Worm (Caenorhabditis elegans) whole organism, L1 larva: ENCODE measurements around the gene B0336.7.

Source experiments
- C04F5.9 ChIP-seq: sonication (generic microtip); optimal IDR thresholded peaks from 2 replicates; lab custom pipeline; 2016; ENCODE audit warnings: missing genetic modification characterization, missing compliant biosample characterization
- C34B4.2 ChIP-seq: sonication (generic microtip); optimal IDR thresholded peaks from 2 replicates; lab custom pipeline; 2017; ENCODE audit warnings: mild to moderate bottlenecking, missing genetic modification characterization, missing compliant biosample characterization
- F16B12.6 ChIP-seq: fragments of 150-350 bp; optimal IDR thresholded peaks from 2 replicates; lab custom pipeline; 2014; ENCODE audit warnings: missing biosample characterization, missing genetic modification characterization
- Y116A8C.19 ChIP-seq: sonication (generic microtip); optimal IDR thresholded peaks from 2 replicates; lab custom pipeline; 2016; ENCODE audit warnings: missing compliant biosample characterization, missing genetic modification characterization, borderline replicate concordance
- alr-1 ChIP-seq: fragments of 200-800 bp; sonication (Bioruptor generic); optimal IDR thresholded peaks from 2 replicates; lab custom pipeline; 2018; ENCODE audit warnings: borderline replicate concordance, mild to moderate bottlenecking, missing genetic modification characterization, missing compliant biosample characterization
- blmp-1 ChIP-seq: fragments of 150-350 bp; optimal IDR thresholded peaks from 2 replicates; lab custom pipeline; 2014; ENCODE audit warnings: missing biosample characterization, missing genetic modification characterization
- ceh-63 ChIP-seq: fragments of 200-800 bp; sonication (Bioruptor generic); optimal IDR thresholded peaks from 2 replicates; lab custom pipeline; 2018; ENCODE audit warnings: mild to moderate bottlenecking, missing genetic modification characterization, missing compliant biosample characterization
- ceh-8 ChIP-seq: fragments of 200-800 bp; sonication (Bioruptor generic); optimal IDR thresholded peaks from 2 replicates; lab custom pipeline; 2018; ENCODE audit warnings: mild to moderate bottlenecking, missing genetic modification characterization, moderate library complexity, missing compliant biosample characterization
- ceh-82 ChIP-seq, 3 experiments: fragments of 150-350 bp in 1 of 3; sonication (generic microtip) in 2 of 3; optimal IDR thresholded peaks; 2 replicates each; lab custom pipeline; 2014 to 2017; ENCODE audit warnings: missing biosample characterization in 3 of 3, missing genetic modification characterization in 3 of 3
- ces-1 ChIP-seq: fragments of 150-350 bp; optimal IDR thresholded peaks from 2 replicates; lab custom pipeline; 2014; ENCODE audit warnings: missing biosample characterization, missing genetic modification reagents, missing genetic modification characterization
- dpl-1 ChIP-seq, 3 experiments: fragments of 150-350 bp in 2 of 3; sonication (generic microtip) in 1 of 3; optimal IDR thresholded peaks; 2 replicates each; lab custom pipeline; 2014 to 2017; ENCODE audit warnings: missing biosample characterization in 3 of 3, missing genetic modification characterization in 3 of 3, missing genetic modification reagents in 3 of 3
- dsc-1 ChIP-seq: sonication (generic microtip); optimal IDR thresholded peaks from 2 replicates; lab custom pipeline; 2016; ENCODE audit warnings: mild to moderate bottlenecking, missing genetic modification characterization, missing compliant biosample characterization
- efl-1 ChIP-seq, 4 experiments: fragments of 150-350 bp; optimal IDR thresholded peaks in 3 of 4; peaks in 1 of 4; 1 replicate in 1 of 4; 2 replicates in 3 of 4; lab custom pipeline; 2014; ENCODE audit warnings: missing biosample characterization in 2 of 4, missing genetic modification characterization in 2 of 4, missing genetic modification reagents in 2 of 4
- ets-5 ChIP-seq: fragments of 200-800 bp; sonication (Bioruptor generic); IDR thresholded peaks from 2 replicates; pipeline ENCODE4 v1.3.6; 2022; ENCODE audit warnings: missing genetic modification characterization, missing compliant biosample characterization
- fkh-10 ChIP-seq: sonication (generic microtip); optimal IDR thresholded peaks from 2 replicates; lab custom pipeline; 2017; ENCODE audit warnings: missing biosample characterization, missing genetic modification reagents, missing genetic modification characterization
- fos-1 ChIP-seq: fragments of 150-350 bp; optimal IDR thresholded peaks from 2 replicates; lab custom pipeline; 2014; ENCODE audit warnings: missing biosample characterization, missing genetic modification characterization
- grh-1 ChIP-seq: fragments of 200-800 bp; sonication (Bioruptor generic); IDR thresholded peaks from 2 replicates; pipeline ENCODE4 v1.3.6; 2022; ENCODE audit warnings: missing genetic modification reagents, missing genetic modification characterization, missing compliant biosample characterization
- hlh-17 ChIP-seq: fragments of 200-800 bp; sonication (Bioruptor generic); optimal IDR thresholded peaks from 2 replicates; lab custom pipeline; 2018; ENCODE audit warnings: missing genetic modification characterization, mild to moderate bottlenecking, missing compliant biosample characterization, moderate library complexity, borderline replicate concordance
- hlh-4 ChIP-seq: sonication (generic microtip); optimal IDR thresholded peaks from 2 replicates; lab custom pipeline; 2016; ENCODE audit warnings: mild to moderate bottlenecking, missing genetic modification characterization, missing compliant biosample characterization
- hpl-2 ChIP-seq: fragments of 150-350 bp; optimal IDR thresholded peaks from 2 replicates; lab custom pipeline; 2014; ENCODE audit warnings: missing biosample characterization, missing genetic modification reagents, missing genetic modification characterization
- isw-1 ChIP-seq: fragments of 200-800 bp; sonication (Bioruptor generic); IDR thresholded peaks from 2 replicates; pipeline ENCODE4 v1.3.6; 2022; ENCODE audit warnings: missing genetic modification characterization, missing compliant biosample characterization
- lin-13 ChIP-seq: fragments of 150-350 bp; optimal IDR thresholded peaks from 2 replicates; lab custom pipeline; 2014; ENCODE audit warnings: missing biosample characterization, missing genetic modification reagents, missing genetic modification characterization
- lin-14 ChIP-seq: fragments of 200-800 bp; sonication (Bioruptor generic); optimal IDR thresholded peaks from 2 replicates; lab custom pipeline; 2018; ENCODE audit warnings: mild to moderate bottlenecking, missing genetic modification characterization, moderate library complexity, missing compliant biosample characterization
- lsy-2 ChIP-seq, 2 experiments: fragments of 150-350 bp; optimal IDR thresholded peaks; 2 replicates each; lab custom pipeline; 2014; ENCODE audit warnings: missing biosample characterization in 2 of 2, missing genetic modification characterization in 2 of 2
- mdl-1 ChIP-seq, 2 experiments: fragments of 150-350 bp; optimal IDR thresholded peaks; 2 replicates each; lab custom pipeline; 2014 to 2017; ENCODE audit warnings: missing biosample characterization in 2 of 2, missing genetic modification characterization in 2 of 2, inconsistent platforms in 1 of 2
- mef-2 ChIP-seq: fragments of 150-350 bp; optimal IDR thresholded peaks from 2 replicates; lab custom pipeline; 2014; ENCODE audit warnings: missing biosample characterization, missing genetic modification characterization
- mep-1 ChIP-seq: fragments of 150-350 bp; optimal IDR thresholded peaks from 2 replicates; lab custom pipeline; 2014; ENCODE audit warnings: missing biosample characterization, missing genetic modification characterization
- nhr-20 ChIP-seq: sonication (generic microtip); optimal IDR thresholded peaks from 2 replicates; lab custom pipeline; 2016; ENCODE audit warnings: mild to moderate bottlenecking, missing genetic modification characterization, missing compliant biosample characterization
- nhr-28 ChIP-seq: fragments of 150-350 bp; optimal IDR thresholded peaks from 2 replicates; lab custom pipeline; 2014; ENCODE audit warnings: missing biosample characterization, missing genetic modification characterization
- nhr-71 ChIP-seq: sonication (generic microtip); optimal IDR thresholded peaks from 2 replicates; lab custom pipeline; 2016; ENCODE audit warnings: mild to moderate bottlenecking, missing genetic modification characterization, moderate library complexity, missing compliant biosample characterization
- nhr-76 ChIP-seq: sonication (generic microtip); optimal IDR thresholded peaks from 2 replicates; lab custom pipeline; 2017; ENCODE audit warnings: missing biosample characterization, missing genetic modification characterization
- nhr-85 ChIP-seq: sonication (generic microtip); peaks from one replicate; lab custom pipeline; 2016; ENCODE audit warnings: missing genetic modification characterization, inconsistent platforms, missing compliant biosample characterization
- pag-3 ChIP-seq: sonication (generic microtip); optimal IDR thresholded peaks from 2 replicates; lab custom pipeline; 2017; ENCODE audit warnings: missing genetic modification characterization, mild to moderate bottlenecking, missing compliant biosample characterization, antibody characterized with exemption, borderline replicate concordance; ENCODE audit not compliant: insufficient read depth
- pax-3 ChIP-seq: fragments of 200-800 bp; sonication (Bioruptor generic); optimal IDR thresholded peaks from 2 replicates; lab custom pipeline; 2018; ENCODE audit warnings: mild to moderate bottlenecking, missing genetic modification characterization, moderate library complexity, missing compliant biosample characterization
- rnt-1 ChIP-seq: sonication (generic microtip); optimal IDR thresholded peaks from 2 replicates; lab custom pipeline; 2016; ENCODE audit warnings: mild to moderate bottlenecking, missing genetic modification characterization, moderate library complexity, missing compliant biosample characterization
- snpc-4 ChIP-seq: fragments of 150-350 bp; optimal IDR thresholded peaks from 2 replicates; lab custom pipeline; 2014; ENCODE audit warnings: missing biosample characterization, missing genetic modification characterization
- snu-23 ChIP-seq: sonication (generic microtip); optimal IDR thresholded peaks from 2 replicates; lab custom pipeline; 2016; ENCODE audit warnings: missing genetic modification characterization, missing compliant biosample characterization
- swsn-7 ChIP-seq: sonication (generic microtip); optimal IDR thresholded peaks from 2 replicates; lab custom pipeline; 2016; ENCODE audit warnings: missing genetic modification characterization, missing compliant biosample characterization
- unc-130 ChIP-seq: fragments of 150-350 bp; optimal IDR thresholded peaks from 2 replicates; lab custom pipeline; 2017; ENCODE audit warnings: missing biosample characterization, missing genetic modification characterization, inconsistent platforms
- unc-30 ChIP-seq: sonication (generic microtip); optimal IDR thresholded peaks from 2 replicates; lab custom pipeline; 2017; ENCODE audit warnings: missing biosample characterization, missing genetic modification characterization
- xbp-1 ChIP-seq: sonication (generic microtip); optimal IDR thresholded peaks from 2 replicates; lab custom pipeline; 2016; ENCODE audit warnings: missing genetic modification characterization, missing compliant biosample characterization
- ztf-11 ChIP-seq, 2 experiments: sonication (generic microtip); optimal IDR thresholded peaks; 2 replicates each; lab custom pipeline; 2016 to 2017; ENCODE audit warnings: missing genetic modification characterization in 2 of 2, missing biosample characterization in 1 of 2, missing compliant biosample characterization in 1 of 2

B0336.7 gene

ce11 chrIII:5709224-5709623, 12.1 kb upstream of the B0336.7 start, which contains the start of gene hpo-28:
Gene hpo-28, minus strand, starts transcription at chrIII:5709324.
- TF ChIP-seq alr-1 (tag; lab: Kevin White, UChicago) (no peak), dpl-1 (GFP tag; optimal IDR thresholded peaks at IDR 0.05; lab: Kevin White, UChicago) (no peak), unc-30 (tag; lab: Kevin White, UChicago) (no peak), rnt-1 (tag; lab: Kevin White, UChicago) (peak; percentile 13), efl-1 (optimal IDR thresholded peaks at IDR 0.05; lab: Kevin White, UChicago) (no peak), efl-1 (GFP tag; optimal IDR thresholded peaks at IDR 0.05 in 1 of 2; lab: Kevin White, UChicago) (peak in 1 of 2 experiments; percentile 27)
- TF ChIP-seq, all 84 proteins: peak for 2

- TF ChIP-seq blmp-1 (tag; lab: Kevin White, UChicago) (no peak), hpl-2 (no peak), dsc-1 (peak; percentile 37), F16B12.6 (tag; lab: Kevin White, UChicago) (no peak), rnt-1 (tag; lab: Kevin White, UChicago) (peak; percentile 50), nhr-71 (tag; lab: Kevin White, UChicago) (peak; percentile 25), lsy-2 (tag; optimal IDR thresholded peaks at IDR 0.05; lab: Kevin White, UChicago) (peak in 1 of 2 experiments; percentile 19), lin-14 (peak; percentile 55), pag-3 (tag; lab: Kevin White, UChicago) (no peak), fkh-10 (GFP tag; lab: Kevin White, UChicago) (no peak), swsn-7 (tag; lab: Kevin White, UChicago) (no peak)
These were observed 10.9 kb upstream of the B0336.7 start for ce11 chrIII:5708024-5708423.

ce11 chrIII:5707546-5707945, 10.4 kb upstream of the B0336.7 start:
- TF ChIP-seq ztf-11 (tag; optimal IDR thresholded peaks at IDR 0.05; lab: Kevin White, UChicago) (no peak), alr-1 (tag; lab: Kevin White, UChicago) (peak; percentile 99)

- TF ChIP-seq hpl-2: peak; percentile 82
- peak; percentile 91 for TF ChIP-seq blmp-1 (tag; lab: Kevin White, UChicago)
- TF ChIP-seq alr-1 (tag; lab: Kevin White, UChicago): no peak
- peak; percentile 91 for TF ChIP-seq isw-1 (GFP tag; lab: Robert Waterston, UW)
- TF ChIP-seq rnt-1 (tag; lab: Kevin White, UChicago): peak; percentile 90
- TF ChIP-seq unc-30 (tag; lab: Kevin White, UChicago): no peak
- peak; percentile 73 for TF ChIP-seq dsc-1
- TF ChIP-seq mdl-1 (tag; optimal IDR thresholded peaks at IDR 0.05; lab: Kevin White, UChicago): peak in 1 of 2 experiments; percentile 83
- peak; percentile 92 for TF ChIP-seq xbp-1 (tag; lab: Kevin White, UChicago)
- peak; percentile 90 for TF ChIP-seq lin-13
- peak; percentile 47 for TF ChIP-seq C04F5.9 (tag; lab: Kevin White, UChicago)
- TF ChIP-seq lin-14: peak; percentile 93
- no peak for TF ChIP-seq Y116A8C.19 (tag; lab: Kevin White, UChicago)
- TF ChIP-seq ces-1 (GFP tag; lab: Kevin White, UChicago): no peak
- TF ChIP-seq nhr-28 (tag; lab: Kevin White, UChicago): no peak
- TF ChIP-seq ceh-63: no peak
- TF ChIP-seq ceh-82 (tag; optimal IDR thresholded peaks at IDR 0.05; lab: Kevin White, UChicago): peak; percentile 91 to 97 (median 96)
- TF ChIP-seq efl-1 (optimal IDR thresholded peaks at IDR 0.05; lab: Kevin White, UChicago): peak; percentile 92 to 95
- TF ChIP-seq efl-1 (GFP tag; optimal IDR thresholded peaks at IDR 0.05 in 1 of 2; lab: Kevin White, UChicago): peak; percentile 84 to 98
- TF ChIP-seq snpc-4 (tag; lab: Kevin White, UChicago): peak; percentile 61
- peak; percentile 85 for TF ChIP-seq unc-130 (tag; lab: Kevin White, UChicago)
- no peak for TF ChIP-seq hlh-4 (tag; lab: Kevin White, UChicago)
- TF ChIP-seq mep-1: peak; percentile 95
- peak; percentile 70 for TF ChIP-seq grh-1 (GFP tag; lab: Robert Waterston, UW)
- TF ChIP-seq mef-2 (tag; lab: Kevin White, UChicago): peak; percentile 27
- TF ChIP-seq nhr-20 (tag; lab: Kevin White, UChicago): peak; percentile 91
- peak; percentile 97 for TF ChIP-seq snu-23 (GFP tag; lab: Kevin White, UChicago)
- TF ChIP-seq pax-3 (tag; lab: Kevin White, UChicago): peak; percentile 80
- TF ChIP-seq fos-1: peak; percentile 92
- TF ChIP-seq ceh-8: peak; percentile 15
- peak; percentile 95 for TF ChIP-seq nhr-85 (tag; lab: Kevin White, UChicago)
- TF ChIP-seq nhr-71 (tag; lab: Kevin White, UChicago): peak; percentile 94
- TF ChIP-seq dpl-1 (GFP tag; optimal IDR thresholded peaks at IDR 0.05; lab: Kevin White, UChicago): peak; percentile 86 to 88 (median 88)
- TF ChIP-seq hlh-17: no peak
- no peak for TF ChIP-seq C34B4.2 (tag; lab: Kevin White, UChicago)
- no peak for TF ChIP-seq ets-5 (GFP tag; lab: Robert Waterston, UW)
- TF ChIP-seq nhr-76: no peak
These were observed 9.0 kb upstream of the B0336.7 start, which contains the start of gene rpl-23 for ce11 chrIII:5706077-5706627. Gene rpl-23, minus strand, starts transcription at chrIII:5706127.
